Fruit fly (Drosophila melanogaster) whole organism, prepupa: ENCODE measurements around the gene Tsp29Fb.

ENCODE experiments used
- Blimp-1 ChIP-seq: fragments of 200-800 bp; sonication (Bioruptor generic); optimal IDR thresholded peaks from 3 replicates; lab custom pipeline; 2017; ENCODE audit warnings: missing biosample characterization, missing genetic modification characterization, mild to moderate bottlenecking, moderate library complexity, missing genetic modification reagents
- CG10669 ChIP-seq: fragments of 200-800 bp; sonication (Bioruptor generic); optimal IDR thresholded peaks from 3 replicates; lab custom pipeline; 2018; ENCODE audit warnings: missing biosample characterization, mild to moderate bottlenecking, missing genetic modification characterization, moderate library complexity
- CG11762 ChIP-seq: fragments of 200-800 bp; sonication (Bioruptor generic); optimal IDR thresholded peaks from 3 replicates; lab custom pipeline; 2016; ENCODE audit warnings: missing biosample characterization, missing genetic modification characterization; ENCODE audit not compliant: insufficient read depth
- CG11902 ChIP-seq: fragments of 200-800 bp; sonication (Bioruptor generic); optimal IDR thresholded peaks from 3 replicates; lab custom pipeline; 2016; ENCODE audit warnings: missing biosample characterization, missing genetic modification characterization
- CG15336 ChIP-seq: fragments of 200-800 bp; sonication (Bioruptor generic); IDR thresholded peaks from 2 replicates; pipeline ENCODE4 v1.3.6; 2022; ENCODE audit warnings: missing biosample characterization, missing genetic modification characterization
- CG1621 ChIP-seq: fragments of 200-800 bp; sonication (Bioruptor generic); optimal IDR thresholded peaks from 3 replicates; lab custom pipeline; 2018; ENCODE audit warnings: missing biosample characterization, mild to moderate bottlenecking, missing genetic modification characterization
- CG16779 ChIP-seq: fragments of 200-800 bp; sonication (Bioruptor generic); optimal IDR thresholded peaks from 3 replicates; lab custom pipeline; 2017; ENCODE audit warnings: missing biosample characterization, mild to moderate bottlenecking, missing genetic modification characterization
- CG3032 ChIP-seq: fragments of 200-800 bp; optimal IDR thresholded peaks from 2 replicates; lab custom pipeline; 2019; ENCODE audit warnings: missing biosample characterization, mild to moderate bottlenecking, missing genetic modification characterization, moderate library complexity
- CG32006 ChIP-seq: fragments of 200-800 bp; sonication (Bioruptor generic); optimal IDR thresholded peaks from 3 replicates; lab custom pipeline; 2017; ENCODE audit warnings: missing biosample characterization, mild to moderate bottlenecking, missing genetic modification characterization
- CG34406 ChIP-seq: fragments of 200-800 bp; sonication (Bioruptor generic); optimal IDR thresholded peaks from 3 replicates; lab custom pipeline; 2016; ENCODE audit warnings: missing biosample characterization, missing genetic modification characterization
- CG3919 ChIP-seq: fragments of 200-800 bp; sonication (Bioruptor generic); optimal IDR thresholded peaks from 3 replicates; lab custom pipeline; 2016; ENCODE audit warnings: missing biosample characterization, missing genetic modification characterization
- CG6163 ChIP-seq: fragments of 200-800 bp; sonication (Bioruptor generic); IDR thresholded peaks from 3 replicates; pipeline ENCODE4 v1.3.6; 2022; ENCODE audit warnings: missing biosample characterization, missing genetic modification characterization
- CG6276 ChIP-seq: fragments of 200-800 bp; sonication (Bioruptor generic); optimal IDR thresholded peaks from 2 replicates; lab custom pipeline; 2017; ENCODE audit warnings: missing biosample characterization, mild to moderate bottlenecking, missing genetic modification characterization
- CG6792 ChIP-seq: fragments of 200-800 bp; sonication (Bioruptor generic); optimal IDR thresholded peaks from 3 replicates; lab custom pipeline; 2016; ENCODE audit warnings: missing biosample characterization, missing genetic modification characterization
- CG6808 ChIP-seq: fragments of 200-800 bp; sonication (Bioruptor generic); optimal IDR thresholded peaks from 3 replicates; lab custom pipeline; 2017; ENCODE audit warnings: missing biosample characterization, missing genetic modification characterization, mild to moderate bottlenecking, moderate library complexity, missing genetic modification reagents
- CG6854 ChIP-seq: fragments of 200-800 bp; sonication (Bioruptor generic); optimal IDR thresholded peaks from 2 replicates; lab custom pipeline; 2017; ENCODE audit warnings: missing biosample characterization, mild to moderate bottlenecking, missing genetic modification characterization
- CG7368 ChIP-seq: fragments of 200-800 bp; sonication (Bioruptor generic); optimal IDR thresholded peaks from 3 replicates; lab custom pipeline; 2016; ENCODE audit warnings: missing biosample characterization, missing genetic modification characterization
- CG8119 ChIP-seq: fragments of 200-800 bp; sonication (Bioruptor generic); IDR thresholded peaks from 3 replicates; pipeline ENCODE4 v1.3.6; 2022; ENCODE audit warnings: missing biosample characterization, missing genetic modification characterization
- CG8319 ChIP-seq: fragments of 200-800 bp; sonication (Bioruptor generic); optimal IDR thresholded peaks from 3 replicates; lab custom pipeline; 2016; ENCODE audit warnings: missing biosample characterization, missing genetic modification characterization
- CG8632 ChIP-seq: fragments of 200-800 bp; sonication (Bioruptor generic); optimal IDR thresholded peaks from 3 replicates; lab custom pipeline; 2016; ENCODE audit warnings: missing biosample characterization, missing genetic modification characterization
- CG9139 ChIP-seq: fragments of 200-800 bp; sonication (Bioruptor generic); optimal IDR thresholded peaks from 3 replicates; lab custom pipeline; 2017; ENCODE audit warnings: missing biosample characterization, mild to moderate bottlenecking, missing genetic modification characterization
- Eip78C ChIP-seq: fragments of 200-800 bp; sonication (Bioruptor generic); peaks from one replicate; lab custom pipeline; 2016; ENCODE audit warnings: missing biosample characterization, missing genetic modification characterization
- Eip93F ChIP-seq: fragments of 200-800 bp; sonication (Bioruptor generic); optimal IDR thresholded peaks from 2 replicates; lab custom pipeline; 2016; ENCODE audit warnings: missing biosample characterization, mild to moderate bottlenecking, missing genetic modification characterization
- Ets21C ChIP-seq: fragments of 200-800 bp; sonication (Bioruptor generic); optimal IDR thresholded peaks from 3 replicates; lab custom pipeline; 2016; ENCODE audit warnings: missing biosample characterization, missing genetic modification characterization
- Ets96B ChIP-seq: fragments of 200-800 bp; optimal IDR thresholded peaks from 2 replicates; lab custom pipeline; 2019; ENCODE audit warnings: missing biosample characterization, mild to moderate bottlenecking, missing genetic modification characterization, moderate library complexity
- Gug ChIP-seq: fragments of 200-800 bp; sonication (Bioruptor generic); IDR thresholded peaks from 2 replicates; pipeline ENCODE4 v1.3.6; 2022; ENCODE audit warnings: missing biosample characterization, missing genetic modification characterization
- Hr38 ChIP-seq: sonication (Bioruptor generic); optimal IDR thresholded peaks from 2 replicates; lab custom pipeline; 2016; ENCODE audit warnings: missing biosample characterization, missing genetic modification characterization
- Hr39 ChIP-seq: fragments of 200-800 bp; sonication (Bioruptor generic); optimal IDR thresholded peaks from 2 replicates; lab custom pipeline; 2016; ENCODE audit warnings: missing biosample characterization, missing genetic modification characterization
- Hr4 ChIP-seq: fragments of 200-800 bp; sonication (Bioruptor generic); optimal IDR thresholded peaks from 3 replicates; lab custom pipeline; 2016; ENCODE audit warnings: missing biosample characterization, missing genetic modification characterization
- Lpt ChIP-seq: fragments of 200-800 bp; sonication (Bioruptor generic); optimal IDR thresholded peaks from 3 replicates; lab custom pipeline; 2016; ENCODE audit warnings: missing biosample characterization, missing genetic modification characterization
- Met ChIP-seq: fragments of 200-800 bp; sonication (Bioruptor generic); optimal IDR thresholded peaks from 3 replicates; lab custom pipeline; 2016; ENCODE audit warnings: missing biosample characterization, missing genetic modification characterization
- OdsH ChIP-seq: fragments of 200-800 bp; sonication (Bioruptor generic); optimal IDR thresholded peaks from 3 replicates; lab custom pipeline; 2016; ENCODE audit warnings: missing biosample characterization, missing genetic modification characterization
- Sox102F ChIP-seq: fragments of 200-800 bp; sonication (Bioruptor generic); optimal IDR thresholded peaks from 2 replicates; lab custom pipeline; 2016; ENCODE audit warnings: missing biosample characterization, mild to moderate bottlenecking, missing genetic modification characterization
- Sox14 ChIP-seq: fragments of 200-800 bp; sonication (Bioruptor generic); optimal IDR thresholded peaks from 3 replicates; lab custom pipeline; 2016; ENCODE audit warnings: missing biosample characterization, missing genetic modification characterization
- Sox15 ChIP-seq: fragments of 200-800 bp; sonication (Bioruptor generic); optimal IDR thresholded peaks from 3 replicates; lab custom pipeline; 2016; ENCODE audit warnings: missing biosample characterization, missing genetic modification characterization
- acj6 ChIP-seq: fragments of 200-800 bp; sonication (Bioruptor generic); optimal IDR thresholded peaks from 3 replicates; lab custom pipeline; 2016; ENCODE audit warnings: missing biosample characterization, missing genetic modification characterization
- dac ChIP-seq: fragments of 200-800 bp; sonication (Bioruptor generic); optimal IDR thresholded peaks from 2 replicates; lab custom pipeline; 2017; ENCODE audit warnings: missing biosample characterization, mild to moderate bottlenecking, missing genetic modification characterization
- dsx ChIP-seq: fragments of 200-800 bp; optimal IDR thresholded peaks from 3 replicates; lab custom pipeline; 2019; ENCODE audit warnings: missing biosample characterization, mild to moderate bottlenecking, missing genetic modification characterization, moderate library complexity; ENCODE audit not compliant: poor library complexity, severe bottlenecking
- eg ChIP-seq: fragments of 200-800 bp; sonication (Bioruptor generic); IDR thresholded peaks from 3 replicates; pipeline ENCODE4 v1.3.6; 2022; ENCODE audit warnings: missing biosample characterization, missing genetic modification characterization
- fd59A ChIP-seq: fragments of 200-800 bp; sonication (Bioruptor generic); optimal IDR thresholded peaks from 2 replicates; lab custom pipeline; 2017; ENCODE audit warnings: missing biosample characterization, mild to moderate bottlenecking, missing genetic modification characterization, missing genetic modification reagents
- fd85E ChIP-seq: fragments of 200-800 bp; sonication (Bioruptor generic); optimal IDR thresholded peaks from 3 replicates; lab custom pipeline; 2016; ENCODE audit warnings: missing biosample characterization, missing genetic modification characterization
- fkh ChIP-seq: fragments of 200-800 bp; sonication (Bioruptor generic); optimal IDR thresholded peaks from 3 replicates; lab custom pipeline; 2017; ENCODE audit warnings: missing biosample characterization, mild to moderate bottlenecking, missing genetic modification characterization, moderate library complexity
- lz ChIP-seq: fragments of 200-800 bp; sonication (Bioruptor generic); optimal IDR thresholded peaks from 3 replicates; lab custom pipeline; 2016; ENCODE audit warnings: missing biosample characterization, missing genetic modification characterization
- net ChIP-seq: fragments of 200-800 bp; sonication (Bioruptor generic); optimal IDR thresholded peaks from 3 replicates; lab custom pipeline; 2016; ENCODE audit warnings: missing biosample characterization, missing genetic modification characterization
- pdm3 ChIP-seq: fragments of 200-800 bp; sonication (Bioruptor generic); optimal IDR thresholded peaks from 3 replicates; lab custom pipeline; 2016; ENCODE audit warnings: missing biosample characterization, missing genetic modification characterization
- salr ChIP-seq, 2 experiments: fragments of 200-800 bp; sonication (Bioruptor generic); optimal IDR thresholded peaks; 3 replicates each; lab custom pipeline; 2016 to 2018; ENCODE audit warnings: missing biosample characterization in 2 of 2, missing genetic modification characterization in 2 of 2, mild to moderate bottlenecking in 1 of 2
- ss ChIP-seq, 2 experiments: fragments of 200-800 bp; sonication (Bioruptor generic); optimal IDR thresholded peaks; 2 replicates in 1 of 2; 3 replicates in 1 of 2; lab custom pipeline; 2017 to 2018; ENCODE audit warnings: mild to moderate bottlenecking in 2 of 2, missing biosample characterization in 2 of 2, missing genetic modification characterization in 2 of 2, moderate library complexity in 1 of 2
- svp ChIP-seq: fragments of 200-800 bp; sonication (Bioruptor generic); peaks from one replicate; lab custom pipeline; 2016; ENCODE audit warnings: missing biosample characterization, missing genetic modification characterization
- topi ChIP-seq: fragments of 200-800 bp; sonication (Bioruptor generic); optimal IDR thresholded peaks from 3 replicates; lab custom pipeline; 2016; ENCODE audit warnings: missing biosample characterization, missing genetic modification characterization
- vri ChIP-seq: fragments of 200-800 bp; sonication (Bioruptor generic); optimal IDR thresholded peaks from 3 replicates; lab custom pipeline; 2016; ENCODE audit warnings: missing biosample characterization, mild to moderate bottlenecking, missing genetic modification characterization

Tsp29Fb gene

dm6 chr2L:8951184-8951934 is 14.2 kb downstream of the Tsp29Fb start, which contains the start of gene C1GalTA:
Gene C1GalTA, minus strand, starts transcription at chr2L:8951216.
- TF ChIP-seq topi (peak; percentile 88), Ets21C (GFP tag; lab: Kevin White, UChicago) (peak; percentile 75), CG9139 (peak; percentile 97), Hr4 (GFP tag; lab: Kevin White, UChicago) (peak; percentile 75), Lpt (peak; percentile 95), OdsH (GFP tag; lab: Kevin White, UChicago) (peak; percentile 96), pdm3 (peak; percentile 83), CG10669 (peak; percentile 97), CG8632 (GFP tag; lab: Kevin White, UChicago) (peak; percentile 98), Hr39 (GFP tag; lab: Kevin White, UChicago) (peak; percentile 71), CG6276 (GFP tag; lab: Kevin White, UChicago) (peak; percentile 96), CG8319 (peak; percentile 87), CG16779 (tag; lab: Kevin White, UChicago) (peak; percentile 96), fd85E (GFP tag; lab: Kevin White, UChicago) (peak; percentile 77), Gug (peak; percentile 96), CG6854 (GFP tag; lab: Kevin White, UChicago) (peak; percentile 94), CG11902 (GFP tag; lab: Kevin White, UChicago) (peak; percentile 82), CG34406 (GFP tag; lab: Kevin White, UChicago) (peak; percentile 98), CG7368 (GFP tag; lab: Kevin White, UChicago) (peak; percentile 93), Blimp-1 (GFP tag; lab: Kevin White, UChicago) (peak; percentile 95), Hr38 (GFP tag; lab: Kevin White, UChicago) (no peak), CG8119 (GFP tag; lab: Robert Waterston, UW) (peak; percentile 99), eg (GFP tag; lab: Robert Waterston, UW) (peak; percentile 97), svp (GFP tag; lab: Kevin White, UChicago) (peak; percentile 96), acj6 (GFP tag; lab: Kevin White, UChicago) (peak; percentile 96), CG3032 (tag; lab: Kevin White, UChicago) (peak; percentile 100), CG32006 (GFP tag; lab: Kevin White, UChicago) (peak; percentile 97), CG1621 (tag; lab: Kevin White, UChicago) (peak; percentile 90), CG15336 (GFP tag; lab: Robert Waterston, UW) (peak; percentile 98), net (GFP tag; lab: Kevin White, UChicago) (peak; percentile 92), fkh (GFP tag; lab: Kevin White, UChicago) (peak; percentile 75), salr (GFP tag; optimal IDR thresholded peaks at IDR 0.05; lab: Kevin White, UChicago) (peak; percentile 77 to 98), dsx (peak; percentile 99), vri (GFP tag; lab: Kevin White, UChicago) (peak; percentile 80), CG11762 (GFP tag; lab: Kevin White, UChicago) (peak; percentile 96), dac (GFP tag; lab: Kevin White, UChicago) (peak; percentile 81), CG3919 (GFP tag; lab: Kevin White, UChicago) (peak; percentile 97), Ets96B (tag; lab: Kevin White, UChicago) (peak; percentile 99), Met (GFP tag; lab: Kevin White, UChicago) (peak; percentile 89), ss (GFP tag; optimal IDR thresholded peaks at IDR 0.05; lab: Kevin White, UChicago) (peak; percentile 98 to 99), fd59A (peak; percentile 94), Sox102F (peak; percentile 85), CG6163 (GFP tag; lab: Robert Waterston, UW) (peak; percentile 97), Sox14 (GFP tag; lab: Kevin White, UChicago) (peak; percentile 87), Eip78C (GFP tag; lab: Kevin White, UChicago) (peak; percentile 98), lz (GFP tag; lab: Kevin White, UChicago) (peak; percentile 88), Eip93F (GFP tag; lab: Kevin White, UChicago) (peak; percentile 73), CG6808 (GFP tag; lab: Kevin White, UChicago) (peak; percentile 97), CG6792 (GFP tag; lab: Kevin White, UChicago) (peak; percentile 96), Sox15 (GFP tag; lab: Kevin White, UChicago) (peak; percentile 78)
